Fruit fly (Drosophila melanogaster): ENCODE results near the gene CG17134.

dm6 chr2L:10845564-10845963 lies 25.1 kb downstream of the CG17134 start, which contains the start of the genes CG17139 and CG17140:
- no peak for TF ChIP-seq psq (optimal IDR thresholded peaks at IDR 0.05)
- no peak for TF ChIP-seq Myc (optimal IDR thresholded peaks at IDR 0.05)
- no peak for TF ChIP-seq h (optimal IDR thresholded peaks at IDR 0.05)
- no peak for TF ChIP-seq Sin3A (optimal IDR thresholded peaks at IDR 0.05)
- no peak for TF ChIP-seq ttk (optimal IDR thresholded peaks at IDR 0.05)
- TF ChIP-seq insv (optimal IDR thresholded peaks at IDR 0.05): no peak
